Worm (Caenorhabditis elegans): ENCODE results near the gene nlp-30.

ce11 chrV:3935892-3936478, 45.8 kb upstream of the nlp-30 start, which contains the start of gene cyp-35A5:
- TF ChIP-seq efl-1 (GFP tag; optimal IDR thresholded peaks at IDR 0.05) (no peak), dpl-1 (GFP tag; optimal IDR thresholded peaks at IDR 0.05) (no peak), ets-4 (GFP tag; optimal IDR thresholded peaks at IDR 0.05) (no peak), F57C9.4 (tag; optimal IDR thresholded peaks at IDR 0.05) (no peak), Y67H2A.10 (GFP tag; conservative IDR thresholded peaks at IDR 0.05) (no peak), nfya-1 (tag; optimal IDR thresholded peaks at IDR 0.05; ENCODE audit: borderline replicate concordance, insufficient read depth) (no peak), nfyb-1 (GFP tag; IDR thresholded peaks at IDR 0.05) (no peak), Y95B8A.8 (GFP tag; IDR thresholded peaks at IDR 0.05) (no peak)

Measured in whole organism, young adult.